Worm (Caenorhabditis elegans): Measurements from ENCODE around the gene irld-67.

irld-67 gene

DNA sequence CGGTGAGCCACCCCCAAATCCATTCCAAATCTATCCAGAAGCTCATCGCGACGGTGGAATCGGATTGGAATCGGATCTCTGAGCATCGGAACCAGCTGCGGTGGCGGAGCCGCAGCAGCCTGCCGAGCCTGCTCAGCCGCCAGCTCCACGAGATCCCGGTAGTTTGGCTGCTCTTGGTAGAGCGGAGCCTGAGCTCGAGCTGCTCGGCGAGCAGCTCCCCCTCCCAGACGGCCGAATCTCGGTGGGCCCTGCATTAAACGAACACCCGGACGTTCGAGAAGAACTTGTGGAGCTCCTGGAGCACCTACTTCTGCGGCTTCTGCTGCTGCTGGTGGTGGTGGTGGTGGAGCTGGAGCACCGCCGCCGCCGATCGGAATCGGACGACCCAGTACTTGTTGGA is 30.5 kb downstream of the irld-67 start:
- TF ChIP-seq hif-1 (tag; optimal IDR thresholded peaks at IDR 0.05) (no peak), set-16 (GFP tag; IDR thresholded peaks at IDR 0.05) (peak; percentile 96), daf-16 (GFP tag; optimal IDR thresholded peaks at IDR 0.05) (no peak), daf-16 (tag; optimal IDR thresholded peaks at IDR 0.05) (no peak), aha-1 (tag) (peak; percentile 63), pha-4 (GFP tag; IDR thresholded peaks at IDR 0.05) (peak; percentile 64; the same call in 1 of the 2 replicates), pha-4 (tag; optimal IDR thresholded peaks at IDR 0.05) (no peak), vab-7 (GFP tag; IDR thresholded peaks at IDR 0.05) (no peak)

DNA sequence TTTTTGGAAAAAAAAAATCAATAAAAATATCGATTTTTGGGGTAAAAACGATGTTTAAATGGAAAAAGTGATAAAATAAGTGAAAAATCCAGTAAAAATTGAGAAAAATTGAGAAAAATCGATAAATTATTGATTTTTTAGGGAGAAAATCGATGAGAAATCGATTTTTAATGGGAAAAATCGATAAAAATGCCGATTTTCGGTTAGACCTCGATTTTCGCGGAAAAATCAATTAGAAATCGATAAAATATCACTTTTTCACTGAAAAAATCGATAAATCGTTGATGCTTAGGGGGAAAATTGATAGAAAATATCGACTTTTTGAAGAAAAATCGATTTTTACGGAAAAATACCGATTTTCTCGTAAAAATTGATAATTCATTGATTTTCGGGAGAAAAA is 33.1 kb downstream of the irld-67 start:
- TF ChIP-seq set-16 (GFP tag; IDR thresholded peaks at IDR 0.05) (no peak), ceh-28 (tag; optimal IDR thresholded peaks at IDR 0.05) (peak; percentile 92), F49E8.2 (tag; optimal IDR thresholded peaks at IDR 0.05; ENCODE audit: borderline replicate concordance) (no peak)

DNA sequence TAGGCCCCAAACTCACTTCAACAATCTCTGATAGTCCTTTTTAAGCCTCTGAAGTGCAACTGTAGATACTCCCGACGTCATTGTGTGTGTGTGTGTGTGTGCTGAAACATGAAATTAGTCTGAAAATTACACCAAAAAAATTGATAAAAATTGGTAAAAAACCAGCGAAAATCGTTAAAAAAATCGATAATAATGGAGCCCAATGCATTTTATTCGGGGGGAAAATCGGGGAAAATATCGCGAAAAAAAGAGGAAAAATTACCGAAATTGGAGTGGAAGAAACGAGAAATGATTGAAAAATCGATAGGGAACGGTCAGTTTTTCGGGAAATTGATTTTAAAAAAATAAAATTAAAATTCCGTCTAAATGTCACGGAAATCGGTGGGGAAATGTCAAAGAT is 34.0 kb downstream of the irld-67 start, which contains the start of gene ubc-26:
ubc-26 (minus strand) TSS at position 101 of the 400 bp plus-strand sequence.
- TF ChIP-seq ceh-82 (tag; optimal IDR thresholded peaks at IDR 0.05) (no peak), sdz-12 (GFP tag; optimal IDR thresholded peaks at IDR 0.05) (no peak), saeg-2 (GFP tag; IDR thresholded peaks at IDR 0.05) (no peak), set-16 (GFP tag; IDR thresholded peaks at IDR 0.05) (no peak), hif-1 (tag; optimal IDR thresholded peaks at IDR 0.05) (no peak), snpc-4 (tag; optimal IDR thresholded peaks at IDR 0.05) (no peak), F10B5.3 (tag; optimal IDR thresholded peaks at IDR 0.05) (no peak), lin-13 (GFP tag; optimal IDR thresholded peaks at IDR 0.05) (no peak), unc-39 (tag; optimal IDR thresholded peaks at IDR 0.05) (no peak), ctbp-1 (GFP tag; IDR thresholded peaks at IDR 0.05) (no peak), unc-62 (GFP tag; optimal IDR thresholded peaks at IDR 0.05 in 1 of 2) (no peak), unc-62 (tag; optimal IDR thresholded peaks at IDR 0.05) (no peak), zfp-2 (tag; optimal IDR thresholded peaks at IDR 0.05) (no peak), pqm-1 (tag; optimal IDR thresholded peaks at IDR 0.05) (no peak), nhr-10 (tag; optimal IDR thresholded peaks at IDR 0.05) (no peak), zip-2 (tag; optimal IDR thresholded peaks at IDR 0.05) (no peak), spr-3 (GFP tag; optimal IDR thresholded peaks at IDR 0.05) (no peak), ztf-7 (tag; optimal IDR thresholded peaks at IDR 0.05) (no peak), D1046.2 (GFP tag; IDR thresholded peaks at IDR 0.05) (no peak), dpl-1 (GFP tag; optimal IDR thresholded peaks at IDR 0.05) (no peak), ZK546.5 (tag; optimal IDR thresholded peaks at IDR 0.05) (no peak)

DNA sequence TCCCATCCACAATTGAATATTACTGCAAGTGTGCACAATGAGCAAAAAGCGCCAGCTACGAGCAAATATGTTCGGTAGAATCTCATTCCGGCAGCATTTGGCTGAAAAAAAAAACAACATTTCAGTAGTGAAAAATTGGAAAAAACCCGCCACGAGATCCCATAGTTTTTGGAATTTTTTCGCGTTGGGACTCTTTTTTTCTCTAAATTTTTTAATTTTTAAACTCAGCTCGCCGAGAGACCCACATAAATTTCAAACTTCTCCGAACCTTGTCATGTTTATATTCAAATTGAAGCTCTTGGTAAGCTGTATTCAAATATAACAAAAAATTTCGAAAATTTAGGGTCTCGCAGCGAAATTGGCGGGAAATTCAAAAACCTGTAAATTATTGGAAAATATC is 40.0 kb downstream of the irld-67 start, which contains the start of gene sqv-2:
sqv-2 (minus strand) TSS at position 101 of the 400 bp plus-strand sequence.
- no peak for TF ChIP-seq zip-2 (tag; optimal IDR thresholded peaks at IDR 0.05)

DNA sequence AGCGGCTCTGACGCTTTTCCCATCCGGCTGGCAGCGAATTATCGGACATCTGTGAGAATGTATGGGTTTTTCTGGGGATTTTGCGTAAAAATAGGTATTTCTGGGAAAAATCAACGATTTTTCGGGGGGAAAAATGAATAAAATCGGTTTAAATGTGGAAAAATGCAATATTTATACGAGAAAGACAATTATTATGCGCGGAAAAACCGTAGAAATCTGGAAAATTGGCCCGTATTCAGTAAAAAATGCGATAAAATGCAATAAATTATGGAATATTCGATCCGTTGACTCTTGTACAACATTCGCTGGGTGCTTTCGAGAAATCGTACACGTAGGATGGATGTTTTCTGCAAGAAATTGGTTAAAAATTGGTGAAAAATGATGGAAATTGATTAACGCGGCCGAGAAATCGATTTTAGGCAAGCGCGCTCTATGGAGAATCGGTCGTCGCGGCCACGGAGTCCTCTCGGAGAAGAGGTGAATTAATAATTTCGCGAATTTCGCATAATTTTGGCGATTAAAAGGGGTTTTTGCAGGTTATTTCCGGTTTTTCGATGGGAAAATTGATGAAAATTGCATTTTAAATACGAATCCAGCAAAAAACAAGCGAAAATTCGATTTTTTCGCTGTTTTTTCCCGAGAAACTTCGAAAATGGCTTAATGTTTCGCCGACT is 45.2 kb downstream of the irld-67 start, which contains the start of gene pinn-1:
pinn-1 (minus strand) TSS at position 51 of the 674 bp plus-strand sequence.
- TF ChIP-seq hlh-30 (tag; optimal IDR thresholded peaks at IDR 0.05; ENCODE audit: insufficient read depth) (peak; percentile 51), snpc-1.2 (GFP tag; IDR thresholded peaks at IDR 0.05) (peak; percentile 75; the same call in 1 of the 2 replicates), ZK546.5 (tag; optimal IDR thresholded peaks at IDR 0.05) (peak in 1 of 2 experiments; percentile 12), madf-5 (GFP tag; IDR thresholded peaks at IDR 0.05) (peak; percentile 67 to 85; a peak in 2 of 4 replicates), zfp-3 (GFP tag; conservative IDR thresholded peaks at IDR 0.05) (peak; percentile 78; the same call in 1 of the 2 replicates), snpc-4 (tag; optimal IDR thresholded peaks at IDR 0.05) (no peak), fos-1 (tag; optimal IDR thresholded peaks at IDR 0.05) (no peak), php-3 (GFP tag; IDR thresholded peaks at IDR 0.05) (peak; percentile 79), mdl-1 (tag; optimal IDR thresholded peaks at IDR 0.05) (no peak), madf-9 (GFP tag; conservative IDR thresholded peaks at IDR 0.05) (peak; percentile 88), hmg-1.1 (GFP tag; IDR thresholded peaks at IDR 0.05) (peak; percentile 79), F49E8.2 (tag; optimal IDR thresholded peaks at IDR 0.05; ENCODE audit: borderline replicate concordance) (peak; percentile 57), zag-1 (tag; optimal IDR thresholded peaks at IDR 0.05) (no peak), mxl-3 (GFP tag; optimal IDR thresholded peaks at IDR 0.05) (peak; percentile 72), ama-1 (optimal IDR thresholded peaks at IDR 0.05) (no peak), dmd-6 (GFP tag; IDR thresholded peaks at IDR 0.05) (peak; percentile 85), F10B5.3 (tag; optimal IDR thresholded peaks at IDR 0.05) (peak; percentile 31), fkh-10 (GFP tag; optimal IDR thresholded peaks at IDR 0.05) (peak; percentile 65), zfp-2 (tag; optimal IDR thresholded peaks at IDR 0.05) (peak; percentile 26), daf-16 (GFP tag; optimal IDR thresholded peaks at IDR 0.05) (peak in 1 of 2 experiments; percentile 36), daf-16 (tag; optimal IDR thresholded peaks at IDR 0.05) (no peak), nhr-6 (tag; optimal IDR thresholded peaks at IDR 0.05) (peak; percentile 55)
